Fruit fly (Drosophila melanogaster) whole organism, embryonic: ENCODE measurements around the gene Tim8.

ENCODE experiments used
- Asciz ChIP-seq: fragments of 200-800 bp; sonication (Bioruptor generic); optimal IDR thresholded peaks from 2 replicates; lab custom pipeline; 2017; ENCODE audit warnings: missing biosample characterization, mild to moderate bottlenecking, missing genetic modification characterization, missing genetic modification reagents
- Atf3 ChIP-seq: fragments of 200-800 bp; sonication (Bioruptor generic); optimal IDR thresholded peaks from 3 replicates; lab custom pipeline; 2016; ENCODE audit warnings: missing biosample characterization, missing genetic modification characterization
- BEAF-32 ChIP-seq: fragments of 200-800 bp; sonication (Bioruptor generic); optimal IDR thresholded peaks from 3 replicates; lab custom pipeline; 2017; ENCODE audit warnings: missing biosample characterization, missing genetic modification characterization, mild to moderate bottlenecking, moderate library complexity, missing genetic modification reagents
- Bdp1 ChIP-seq: fragments of 200-800 bp; sonication (Bioruptor generic); optimal IDR thresholded peaks from 3 replicates; lab custom pipeline; 2016; ENCODE audit warnings: missing biosample characterization, missing genetic modification characterization
- Bteb2 ChIP-seq: fragments of 200-800 bp; sonication (Bioruptor generic); optimal IDR thresholded peaks from 2 replicates; lab custom pipeline; 2016; ENCODE audit warnings: missing biosample characterization, missing genetic modification characterization
- CG10267 ChIP-seq: fragments of 200-800 bp; sonication (Bioruptor generic); optimal IDR thresholded peaks from 2 replicates; lab custom pipeline; 2018; ENCODE audit warnings: missing biosample characterization, mild to moderate bottlenecking, missing genetic modification characterization, moderate library complexity
- CG10321 ChIP-seq: fragments of 200-800 bp; sonication (Bioruptor generic); IDR thresholded peaks from 2 replicates; pipeline ENCODE4 v1.3.6; 2022; ENCODE audit warnings: missing biosample characterization, missing genetic modification characterization
- CG10979 ChIP-seq: fragments of 200-800 bp; sonication (Bioruptor generic); optimal IDR thresholded peaks from 2 replicates; lab custom pipeline; 2018; ENCODE audit warnings: missing biosample characterization, mild to moderate bottlenecking, missing genetic modification characterization, moderate library complexity
- CG14014 ChIP-seq: fragments of 200-800 bp; sonication (Bioruptor generic); IDR thresholded peaks from 2 replicates; pipeline ENCODE4 v1.3.6; 2022; ENCODE audit warnings: missing biosample characterization, missing genetic modification characterization
- CG14441 ChIP-seq: fragments of 200-800 bp; sonication (Bioruptor generic); IDR thresholded peaks from 2 replicates; pipeline ENCODE4 v1.3.6; 2022; ENCODE audit warnings: missing biosample characterization, missing genetic modification characterization
- CG14965 ChIP-seq: fragments of 200-800 bp; sonication (Bioruptor generic); optimal IDR thresholded peaks from 2 replicates; lab custom pipeline; 2016; ENCODE audit warnings: missing biosample characterization, missing genetic modification characterization, borderline replicate concordance
- CG15479 ChIP-seq: fragments of 200-800 bp; sonication (Bioruptor generic); optimal IDR thresholded peaks from 3 replicates; lab custom pipeline; 2019; ENCODE audit warnings: missing biosample characterization, mild to moderate bottlenecking, missing genetic modification characterization, moderate library complexity
- CG15696 ChIP-seq: fragments of 200-800 bp; sonication (Bioruptor generic); optimal IDR thresholded peaks from 2 replicates; lab custom pipeline; 2019; ENCODE audit warnings: missing biosample characterization, mild to moderate bottlenecking, missing genetic modification characterization, moderate library complexity
- CG17328 ChIP-seq: fragments of 200-800 bp; sonication (Bioruptor generic); IDR thresholded peaks from 2 replicates; pipeline ENCODE4 v1.3.6; 2022; ENCODE audit warnings: missing biosample characterization, missing genetic modification characterization
- CG17359 ChIP-seq: fragments of 200-800 bp; sonication (Bioruptor generic); optimal IDR thresholded peaks from 3 replicates; lab custom pipeline; 2018; ENCODE audit warnings: missing biosample characterization, mild to moderate bottlenecking, missing genetic modification characterization, moderate library complexity
- CG1792 ChIP-seq: fragments of 200-800 bp; sonication (Bioruptor generic); optimal IDR thresholded peaks from 2 replicates; lab custom pipeline; 2016; ENCODE audit warnings: missing biosample characterization, missing genetic modification characterization
- CG2116 ChIP-seq: fragments of 200-800 bp; sonication (Bioruptor generic); optimal IDR thresholded peaks from 3 replicates; lab custom pipeline; 2018; ENCODE audit warnings: missing biosample characterization, mild to moderate bottlenecking, missing genetic modification characterization
- CG3065 ChIP-seq: fragments of 200-800 bp; sonication (Bioruptor generic); optimal IDR thresholded peaks from 2 replicates; lab custom pipeline; 2016; ENCODE audit warnings: missing biosample characterization, missing genetic modification characterization
- CG32532 ChIP-seq: fragments of 200-800 bp; sonication (Bioruptor generic); IDR thresholded peaks from 2 replicates; pipeline ENCODE4 v1.3.6; 2022; ENCODE audit warnings: missing biosample characterization, missing genetic modification characterization
- CG3847 ChIP-seq: fragments of 200-800 bp; sonication (Bioruptor generic); IDR thresholded peaks from 2 replicates; pipeline ENCODE4 v1.3.6; 2022; ENCODE audit warnings: missing biosample characterization, missing genetic modification characterization
- CG4707 ChIP-seq: fragments of 200-800 bp; sonication (Bioruptor generic); optimal IDR thresholded peaks from 2 replicates; lab custom pipeline; 2018; ENCODE audit warnings: missing biosample characterization, mild to moderate bottlenecking, missing genetic modification characterization, moderate library complexity
- CG4730 ChIP-seq: fragments of 200-800 bp; sonication (Bioruptor generic); IDR thresholded peaks from 2 replicates; pipeline ENCODE4 v1.3.6; 2022; ENCODE audit warnings: missing biosample characterization, missing genetic modification characterization
- CG6175 ChIP-seq: fragments of 200-800 bp; sonication (Bioruptor generic); IDR thresholded peaks from 3 replicates; pipeline ENCODE4 v1.3.6; 2022; ENCODE audit warnings: missing biosample characterization, missing genetic modification characterization
- CG6272 ChIP-seq: fragments of 200-800 bp; sonication (Bioruptor generic); IDR thresholded peaks from 2 replicates; pipeline ENCODE4 v1.3.6; 2022; ENCODE audit warnings: missing biosample characterization, missing genetic modification characterization
- CG7271 ChIP-seq: fragments of 200-800 bp; sonication (Bioruptor generic); optimal IDR thresholded peaks from 2 replicates; lab custom pipeline; 2018; ENCODE audit warnings: missing biosample characterization, mild to moderate bottlenecking, missing genetic modification characterization, moderate library complexity
- CG8290 ChIP-seq, 3 experiments: fragments of 200-800 bp; sonication (Bioruptor generic); optimal IDR thresholded peaks; 2 replicates each; lab custom pipeline; 2016 to 2019; ENCODE audit warnings: missing biosample characterization in 3 of 3, missing genetic modification characterization in 3 of 3, mild to moderate bottlenecking in 2 of 3, moderate library complexity in 1 of 3
- CG8478 ChIP-seq: fragments of >200 bp; optimal IDR thresholded peaks from 2 replicates; lab custom pipeline; 2018
- CG9932 ChIP-seq: fragments of 200-800 bp; sonication (Bioruptor generic); IDR thresholded peaks from 2 replicates; pipeline ENCODE4 v1.3.6; 2022; ENCODE audit warnings: missing biosample characterization, missing genetic modification characterization
- D ChIP-seq, 2 experiments: fragments of 200-800 bp in 1 of 2; fragments of >200 bp in 1 of 2; sonication (Bioruptor generic) in 1 of 2; optimal IDR thresholded peaks; 2 replicates in 1 of 2; 3 replicates in 1 of 2; lab custom pipeline; 2017; ENCODE audit warnings: mild to moderate bottlenecking in 1 of 2, missing biosample characterization in 1 of 2, missing genetic modification characterization in 1 of 2, missing genetic modification reagents in 1 of 2
- D19A ChIP-seq: fragments of 200-800 bp; optimal IDR thresholded peaks from 3 replicates; lab custom pipeline; 2019; ENCODE audit warnings: missing biosample characterization, mild to moderate bottlenecking, missing genetic modification characterization, moderate library complexity
- Fer2 ChIP-seq: fragments of 200-800 bp; sonication (Bioruptor generic); optimal IDR thresholded peaks from 2 replicates; lab custom pipeline; 2018; ENCODE audit warnings: missing biosample characterization, mild to moderate bottlenecking, missing genetic modification characterization, moderate library complexity
- Hmx ChIP-seq: fragments of 200-800 bp; sonication (Bioruptor generic); optimal IDR thresholded peaks from 2 replicates; lab custom pipeline; 2016; ENCODE audit warnings: missing biosample characterization, missing genetic modification characterization
- Hsf ChIP-seq: fragments of 200-800 bp; sonication (Bioruptor generic); optimal IDR thresholded peaks from 3 replicates; lab custom pipeline; 2016; ENCODE audit warnings: missing biosample characterization, missing genetic modification characterization
- NC2α ChIP-seq: fragments of 200-800 bp; sonication (Bioruptor generic); optimal IDR thresholded peaks from 2 replicates; lab custom pipeline; 2016; ENCODE audit warnings: missing biosample characterization, missing genetic modification characterization
- Sin3A ChIP-seq: fragments of >200 bp; optimal IDR thresholded peaks from 2 replicates; lab custom pipeline; 2018
- Sox102F ChIP-seq: fragments of 200-800 bp; sonication (Bioruptor generic); optimal IDR thresholded peaks from 2 replicates; lab custom pipeline; 2018; ENCODE audit warnings: missing biosample characterization, mild to moderate bottlenecking, missing genetic modification characterization, moderate library complexity
- Vsx1 ChIP-seq: fragments of 200-800 bp; sonication (Bioruptor generic); optimal IDR thresholded peaks from 2 replicates; lab custom pipeline; 2017; ENCODE audit warnings: missing biosample characterization, mild to moderate bottlenecking, missing genetic modification characterization, missing genetic modification reagents
- al ChIP-seq: fragments of 200-800 bp; sonication (Bioruptor generic); IDR thresholded peaks from 2 replicates; pipeline ENCODE4 v1.3.6; 2022; ENCODE audit warnings: missing biosample characterization, missing genetic modification characterization
- br ChIP-seq: fragments of >200 bp; optimal IDR thresholded peaks from 2 replicates; lab custom pipeline; 2017
- h ChIP-seq: fragments of >200 bp; optimal IDR thresholded peaks from 2 replicates; lab custom pipeline; 2017
- hkb ChIP-seq, 2 experiments: fragments of 200-800 bp in 1 of 2; fragments of >200 bp in 1 of 2; sonication (Bioruptor generic) in 1 of 2; IDR thresholded peaks in 1 of 2; optimal IDR thresholded peaks in 1 of 2; 2 replicates each; pipeline versions ENCODE4 v1.3.6 to Lab custom; 2017 to 2022; ENCODE audit warnings: missing biosample characterization in 1 of 2, missing genetic modification characterization in 1 of 2
- p53 ChIP-seq: fragments of 200-800 bp; sonication (Bioruptor generic); optimal IDR thresholded peaks from 2 replicates; lab custom pipeline; 2016; ENCODE audit warnings: missing biosample characterization, missing genetic modification characterization
- psq ChIP-seq: fragments of 200-800 bp; sonication (Bioruptor generic); optimal IDR thresholded peaks from 2 replicates; lab custom pipeline; 2017; ENCODE audit warnings: missing biosample characterization, missing genetic modification characterization
- repo ChIP-seq: fragments of 200-800 bp; sonication (Bioruptor generic); optimal IDR thresholded peaks from 2 replicates; lab custom pipeline; 2016; ENCODE audit warnings: missing biosample characterization, missing genetic modification characterization
- schlank ChIP-seq: fragments of 200-800 bp; sonication (Bioruptor generic); optimal IDR thresholded peaks from 2 replicates; lab custom pipeline; 2018; ENCODE audit warnings: missing biosample characterization, mild to moderate bottlenecking, missing genetic modification characterization
- sens-2 ChIP-seq: fragments of 200-800 bp; sonication (Bioruptor generic); IDR thresholded peaks from 2 replicates; pipeline ENCODE4 v1.3.6; 2022; ENCODE audit warnings: missing biosample characterization, missing genetic modification characterization
- slbo ChIP-seq: fragments of 200-800 bp; sonication (Bioruptor generic); IDR thresholded peaks from 2 replicates; pipeline ENCODE4 v1.3.6; 2022; ENCODE audit warnings: missing biosample characterization, missing genetic modification characterization
- sna ChIP-seq: fragments of 200-800 bp; sonication (Bioruptor generic); IDR thresholded peaks from 2 replicates; pipeline ENCODE4 v1.3.6; 2022; ENCODE audit warnings: missing biosample characterization, missing genetic modification characterization; ENCODE audit not compliant: partially characterized antibody
- tgo ChIP-seq: fragments of 200-800 bp; sonication (Bioruptor generic); IDR thresholded peaks from 3 replicates; pipeline ENCODE4 v1.3.6; 2022; ENCODE audit warnings: missing biosample characterization, missing genetic modification characterization
- tin ChIP-seq: fragments of 200-800 bp; sonication (Bioruptor generic); optimal IDR thresholded peaks from 3 replicates; lab custom pipeline; 2016; ENCODE audit warnings: missing biosample characterization, missing genetic modification characterization
- zen ChIP-seq: fragments of 200-800 bp; sonication (Bioruptor generic); optimal IDR thresholded peaks from 3 replicates; lab custom pipeline; 2018; ENCODE audit warnings: missing biosample characterization, mild to moderate bottlenecking, missing genetic modification characterization, moderate library complexity

Tim8 gene

DNA sequence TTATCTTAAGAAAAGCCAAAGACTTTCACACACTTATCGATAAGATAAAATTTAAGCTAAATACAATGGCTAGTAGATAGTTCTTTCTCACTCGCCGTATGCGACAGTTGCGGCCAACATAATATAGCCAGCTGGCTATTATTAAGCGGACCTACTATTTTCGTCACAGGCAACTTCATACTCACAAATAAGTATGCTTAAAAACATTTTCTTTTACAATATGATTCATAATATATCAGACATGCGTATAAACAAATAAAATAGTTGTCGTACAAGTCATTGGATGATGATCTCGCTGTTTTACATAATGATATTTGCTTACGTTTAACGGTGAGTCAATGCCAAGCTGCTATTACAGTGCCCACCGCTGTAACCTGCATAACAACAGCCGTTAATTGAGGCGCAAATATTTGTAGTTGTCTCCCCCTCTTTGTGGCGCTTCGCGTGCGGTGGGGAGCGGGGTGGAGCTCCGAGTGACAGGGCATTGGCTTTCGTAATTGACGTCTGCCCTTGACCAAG is 42.0 kb upstream of the Tim8 start (continued):
- TF ChIP-seq D19A (tag; lab: Kevin White, UChicago) (peak; percentile 60), CG4730 (GFP tag; lab: Robert Waterston, UW) (no peak), sens-2 (GFP tag; lab: Robert Waterston, UW) (no peak), CG17328 (peak; percentile 47), CG2116 (GFP tag; lab: Kevin White, UChicago) (peak; percentile 36), Bteb2 (GFP tag; lab: Kevin White, UChicago) (peak; percentile 56), slbo (GFP tag; lab: Robert Waterston, UW) (no peak; the same call in none of the 2 replicates), CG15696 (tag; lab: Kevin White, UChicago) (peak; percentile 42), hkb (optimal IDR thresholded peaks at IDR 0.05; lab: Kevin White, UChicago) (no peak), hkb (GFP tag; IDR thresholded peaks at IDR 0.05; lab: Robert Waterston, UW) (peak; percentile 72), CG9932 (GFP tag; lab: Robert Waterston, UW) (peak; percentile 56), CG14441 (peak; percentile 65), CG10979 (tag; lab: Kevin White, UChicago) (peak; percentile 69), repo (GFP tag; lab: Kevin White, UChicago) (no peak), sna (GFP tag; lab: Robert Waterston, UW) (no peak), CG8478 (lab: Kevin White, UChicago) (no peak), NC2α (GFP tag; lab: Kevin White, UChicago) (peak; percentile 30), CG10267 (tag; lab: Kevin White, UChicago) (peak; percentile 32), Sox102F (peak; percentile 61), CG17359 (tag; lab: Kevin White, UChicago) (peak; percentile 66), CG15479 (no peak), CG1792 (GFP tag; lab: Kevin White, UChicago) (peak; percentile 28), Hsf (GFP tag; lab: Kevin White, UChicago) (peak; percentile 63), CG8290 (GFP tag; optimal IDR thresholded peaks at IDR 0.05; lab: Kevin White, UChicago) (no peak), CG8290 (tag; optimal IDR thresholded peaks at IDR 0.05; lab: Kevin White, UChicago) (no peak), CG6175 (GFP tag; lab: Robert Waterston, UW) (no peak), Atf3 (no peak), CG10321 (no peak), Hmx (peak; percentile 45), D (optimal IDR thresholded peaks at IDR 0.05; lab: Kevin White, UChicago) (no peak), D (GFP tag; optimal IDR thresholded peaks at IDR 0.05; lab: Kevin White, UChicago) (peak; percentile 65), CG6272 (GFP tag; lab: Robert Waterston, UW) (no peak), Bdp1 (peak; percentile 8), al (GFP tag; lab: Robert Waterston, UW) (peak; percentile 48), CG7271 (no peak), h (lab: Kevin White, UChicago) (no peak), CG3065 (no peak), CG4707 (GFP tag; lab: Kevin White, UChicago) (peak; percentile 24), tgo (GFP tag; lab: Robert Waterston, UW) (peak; percentile 42; the same call in 2 of the 3 replicates), Fer2 (peak; percentile 4), CG32532 (GFP tag; lab: Robert Waterston, UW) (peak; percentile 76), br (lab: Kevin White, UChicago) (no peak), CG14014 (GFP tag; lab: Robert Waterston, UW) (peak; percentile 72), tin (GFP tag; lab: Kevin White, UChicago) (peak; percentile 21), Vsx1 (GFP tag; lab: Kevin White, UChicago) (no peak), zen (peak; percentile 15), Sin3A (lab: Kevin White, UChicago) (no peak), schlank (tag; lab: Kevin White, UChicago) (peak; percentile 65), Asciz (GFP tag; lab: Kevin White, UChicago) (peak; percentile 71), CG14965 (GFP tag; lab: Kevin White, UChicago) (peak; percentile 17), CG3847 (no peak; the same call in 1 of the 2 replicates), p53 (GFP tag; lab: Kevin White, UChicago) (no peak), BEAF-32 (GFP tag; lab: Kevin White, UChicago) (no peak), psq (GFP tag; lab: Kevin White, UChicago) (no peak)
